Fruit fly (Drosophila melanogaster): ENCODE measurements around the gene CG43102.

The CG43102 gene

dm6 chr3R:17798211-17798737 lies 4.0 kb upstream of the CG43102 start, which contains the start of gene CG7379 (continued):
- TF ChIP-seq Sry-δ (GFP tag; optimal IDR thresholded peaks at IDR 0.05) = peak; percentile 55
- peak; percentile 88 for TF ChIP-seq CG14710 (tag; optimal IDR thresholded peaks at IDR 0.05)
- peak; percentile 89 for TF ChIP-seq NfI (GFP tag; optimal IDR thresholded peaks at IDR 0.05)
- TF ChIP-seq CG14441 (GFP tag; IDR thresholded peaks at IDR 0.05) = peak; percentile 64
- TF ChIP-seq CG6813 (GFP tag; optimal IDR thresholded peaks at IDR 0.05) = no peak
- peak; percentile 77 for TF ChIP-seq CG18011 (GFP tag; optimal IDR thresholded peaks at IDR 0.05)
- TF ChIP-seq CG9609 (GFP tag; optimal IDR thresholded peaks at IDR 0.05) = peak; percentile 82
- peak; percentile 84 for TF ChIP-seq CG4617 (GFP tag; optimal IDR thresholded peaks at IDR 0.05; ENCODE audit: borderline replicate concordance)
- peak; percentile 25; the same call in 1 of the 2 replicates for TF ChIP-seq Bgb (GFP tag; IDR thresholded peaks at IDR 0.05; ENCODE audit: partially characterized antibody)
- TF ChIP-seq Hey (tag; optimal IDR thresholded peaks at IDR 0.05) = peak; percentile 29
- TF ChIP-seq CG9797 (GFP tag; optimal IDR thresholded peaks at IDR 0.05) = peak; percentile 49
- TF ChIP-seq CG7987 (GFP tag; optimal IDR thresholded peaks at IDR 0.05) = peak; percentile 84
- TF ChIP-seq CG16813 (GFP tag; IDR thresholded peaks at IDR 0.05; ENCODE audit: partially characterized antibody) = no peak
- peak; percentile 73 for TF ChIP-seq grau (tag; optimal IDR thresholded peaks at IDR 0.05)
- TF ChIP-seq slou (GFP tag; optimal IDR thresholded peaks at IDR 0.05) = peak; percentile 75
- TF ChIP-seq CG10147 (GFP tag; optimal IDR thresholded peaks at IDR 0.05) = peak; percentile 77
- TF ChIP-seq scrt (GFP tag; optimal IDR thresholded peaks at IDR 0.05) = peak; percentile 49
- peak; percentile 27; the same call in 1 of the 3 replicates for TF ChIP-seq CG34224 (GFP tag; IDR thresholded peaks at IDR 0.05; ENCODE audit: partially characterized antibody)
- TF ChIP-seq CG43689 (GFP tag; IDR thresholded peaks at IDR 0.05) = no peak
- TF ChIP-seq CG1024 (GFP tag; IDR thresholded peaks at IDR 0.05) = peak; percentile 37; the same call in 1 of the 2 replicates
- TF ChIP-seq fru (optimal IDR thresholded peaks at IDR 0.05) = no peak
- peak; percentile 78 for TF ChIP-seq CG5245 (GFP tag; optimal IDR thresholded peaks at IDR 0.05)
- no peak for TF ChIP-seq Ravus (GFP tag; IDR thresholded peaks at IDR 0.05)
- TF ChIP-seq Adf1 (GFP tag; IDR thresholded peaks at IDR 0.05) = peak; percentile 22; the same call in 1 of the 2 replicates
- TF ChIP-seq C15 (GFP tag; IDR thresholded peaks at IDR 0.05) = peak; percentile 64; the same call in 1 of the 3 replicates
- TF ChIP-seq tgo (GFP tag; IDR thresholded peaks at IDR 0.05) = peak; percentile 78
- peak; percentile 67 for TF ChIP-seq CG12744 (GFP tag; optimal IDR thresholded peaks at IDR 0.05)
- no peak; the same call in 2 of the 3 replicates for TF ChIP-seq so (GFP tag; IDR thresholded peaks at IDR 0.05)
- TF ChIP-seq CG16815 (GFP tag; optimal IDR thresholded peaks at IDR 0.05) = peak; percentile 91
- TF ChIP-seq E2f2 (GFP tag; IDR thresholded peaks at IDR 0.05) = peak; percentile 89
- peak; percentile 78 for TF ChIP-seq CG8924 (tag; optimal IDR thresholded peaks at IDR 0.05)
- TF ChIP-seq CG15269 (tag; optimal IDR thresholded peaks at IDR 0.05) = peak; percentile 66
- TF ChIP-seq Meics (GFP tag; optimal IDR thresholded peaks at IDR 0.05) = peak; percentile 76
- TF ChIP-seq Nf-YA (GFP tag; IDR thresholded peaks at IDR 0.05) = no peak
- TF ChIP-seq pho (GFP tag; optimal IDR thresholded peaks at IDR 0.05) = peak; percentile 88
- TF ChIP-seq hkb (optimal IDR thresholded peaks at IDR 0.05) = peak; percentile 48
- peak; percentile 54 for TF ChIP-seq hkb (GFP tag; IDR thresholded peaks at IDR 0.05)
- TF ChIP-seq pb (GFP tag; optimal IDR thresholded peaks at IDR 0.05) = peak; percentile 58
- TF ChIP-seq Sin3A (optimal IDR thresholded peaks at IDR 0.05) = peak; percentile 69
- TF ChIP-seq CG14667 (GFP tag; IDR thresholded peaks at IDR 0.05) = no peak; the same call in 1 of the 2 replicates
- peak; percentile 63 for TF ChIP-seq NC2β (GFP tag; optimal IDR thresholded peaks at IDR 0.05)
- peak; percentile 56 for TF ChIP-seq CG6272 (GFP tag; IDR thresholded peaks at IDR 0.05)
- TF ChIP-seq CG14050 (GFP tag; IDR thresholded peaks at IDR 0.05) = peak; percentile 36; the same call in 1 of the 3 replicates
- peak; percentile 41 for TF ChIP-seq gcm (GFP tag; optimal IDR thresholded peaks at IDR 0.05)
- TF ChIP-seq CG11398 (GFP tag; optimal IDR thresholded peaks at IDR 0.05) = peak; percentile 62
- peak; percentile 60 for TF ChIP-seq Atf-2 (GFP tag; optimal IDR thresholded peaks at IDR 0.05)
- peak; percentile 63 for TF ChIP-seq CG13424 (tag; optimal IDR thresholded peaks at IDR 0.05)
- peak; percentile 62 for TF ChIP-seq CG4730 (GFP tag; IDR thresholded peaks at IDR 0.05)
- TF ChIP-seq zen2 (GFP tag; IDR thresholded peaks at IDR 0.05; ENCODE audit: partially characterized antibody) = no peak
- TF ChIP-seq CG8388 (GFP tag; optimal IDR thresholded peaks at IDR 0.05) = peak; percentile 52
- TF ChIP-seq sob (GFP tag; IDR thresholded peaks at IDR 0.05) = peak; percentile 97

Data from whole organism, embryonic.